Worm (Caenorhabditis elegans): ENCODE results near the gene C29E4.9.

- TF ChIP-seq jun-1 (tag; optimal IDR thresholded peaks at IDR 0.05) (no peak), nhr-23 (tag; optimal IDR thresholded peaks at IDR 0.05) (no peak), lin-39 (tag; optimal IDR thresholded peaks at IDR 0.05) (no peak), unc-62 (GFP tag; optimal IDR thresholded peaks at IDR 0.05) (no peak), zag-1 (tag; optimal IDR thresholded peaks at IDR 0.05) (no peak), nhr-77 (tag; optimal IDR thresholded peaks at IDR 0.05) (no peak), pqm-1 (tag; optimal IDR thresholded peaks at IDR 0.05) (no peak), fos-1 (tag; optimal IDR thresholded peaks at IDR 0.05) (no peak), ceh-16 (tag; optimal IDR thresholded peaks at IDR 0.05) (no peak), fkh-10 (GFP tag; optimal IDR thresholded peaks at IDR 0.05) (no peak), ceh-82 (tag; optimal IDR thresholded peaks at IDR 0.05) (no peak), tbx-2 (tag; optimal IDR thresholded peaks at IDR 0.05) (no peak), daf-12 (tag; optimal IDR thresholded peaks at IDR 0.05) (no peak)
These were observed 21.4 kb upstream of the C29E4.9 start for ce11 chrIII:7978289-7978688.

Measured in whole organism, L3 larva.